Worm (Caenorhabditis elegans) whole organism, mixed stage, embryonic: Measurements from ENCODE around the gene nfx-1.

Experiments
- sptf-1 ChIP-seq: sonication (generic microtip); optimal IDR thresholded peaks from 2 replicates; lab custom pipeline; 2017; ENCODE audit warnings: mild to moderate bottlenecking, missing genetic modification characterization, moderate library complexity, missing compliant biosample characterization
- unc-120 ChIP-seq: sonication (generic microtip); optimal IDR thresholded peaks from 2 replicates; lab custom pipeline; 2017; ENCODE audit warnings: missing genetic modification characterization, missing compliant biosample characterization; ENCODE audit not compliant: poor library complexity, severe bottlenecking

DNA sequence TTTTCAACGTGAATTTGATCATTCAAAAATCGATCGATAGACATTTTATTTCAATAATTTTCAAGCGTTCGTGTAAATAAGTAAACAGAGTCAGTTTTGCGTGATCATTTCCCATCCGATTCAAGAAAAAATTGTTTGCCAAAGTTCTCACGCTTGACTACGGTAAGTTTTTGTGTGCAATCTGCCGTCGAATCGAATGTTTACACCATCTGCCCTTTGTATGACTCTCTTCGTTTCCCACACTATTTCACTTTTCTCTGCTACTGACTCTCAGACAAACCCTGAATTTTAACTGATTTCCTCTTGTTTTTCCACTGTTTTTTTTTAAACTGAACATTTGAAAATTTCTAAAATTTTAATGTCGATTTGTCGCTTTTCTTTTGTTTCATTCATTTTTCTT, 30.4 kb upstream of the nfx-1 start:
- TF ChIP-seq sptf-1 (tag; lab: Kevin White, UChicago) (peak; percentile 61), unc-120 (peak; percentile 32)
